Fruit fly (Drosophila melanogaster) whole organism, embryonic: ENCODE data around the gene PNKP.

Experiments
- Atf3 ChIP-seq: fragments of 200-800 bp; sonication (Bioruptor generic); optimal IDR thresholded peaks from 3 replicates; lab custom pipeline; 2016; ENCODE audit warnings: missing biosample characterization, missing genetic modification characterization
- Bdp1 ChIP-seq: fragments of 200-800 bp; sonication (Bioruptor generic); optimal IDR thresholded peaks from 3 replicates; lab custom pipeline; 2016; ENCODE audit warnings: missing biosample characterization, missing genetic modification characterization
- CG10147 ChIP-seq: fragments of 200-800 bp; sonication (Bioruptor generic); optimal IDR thresholded peaks from 2 replicates; lab custom pipeline; 2019; ENCODE audit warnings: missing biosample characterization, mild to moderate bottlenecking, missing genetic modification characterization, moderate library complexity
- CG10267 ChIP-seq: fragments of 200-800 bp; sonication (Bioruptor generic); optimal IDR thresholded peaks from 2 replicates; lab custom pipeline; 2018; ENCODE audit warnings: missing biosample characterization, mild to moderate bottlenecking, missing genetic modification characterization, moderate library complexity
- CG10565 ChIP-seq: fragments of 200-800 bp; sonication (Bioruptor generic); optimal IDR thresholded peaks from 3 replicates; lab custom pipeline; 2016; ENCODE audit warnings: missing biosample characterization, mild to moderate bottlenecking, missing genetic modification characterization
- CG11093 ChIP-seq: fragments of 200-800 bp; sonication (Bioruptor generic); IDR thresholded peaks from 3 replicates; pipeline ENCODE4 v1.3.6; 2022; ENCODE audit warnings: missing biosample characterization, missing genetic modification characterization
- CG12071 ChIP-seq: fragments of 200-800 bp; sonication (Bioruptor generic); optimal IDR thresholded peaks from 3 replicates; lab custom pipeline; 2018; ENCODE audit warnings: missing biosample characterization, mild to moderate bottlenecking, missing genetic modification characterization
- CG14050 ChIP-seq: fragments of 200-800 bp; sonication (Bioruptor generic); IDR thresholded peaks from 3 replicates; pipeline ENCODE4 v1.3.6; 2022; ENCODE audit warnings: missing biosample characterization, missing genetic modification characterization
- CG14441 ChIP-seq: fragments of 200-800 bp; sonication (Bioruptor generic); IDR thresholded peaks from 2 replicates; pipeline ENCODE4 v1.3.6; 2022; ENCODE audit warnings: missing biosample characterization, missing genetic modification characterization
- CG14860 ChIP-seq: fragments of 200-800 bp; sonication (Bioruptor generic); IDR thresholded peaks from 3 replicates; pipeline ENCODE4 v1.3.6; 2022; ENCODE audit warnings: missing biosample characterization, missing genetic modification characterization; ENCODE audit not compliant: partially characterized antibody
- CG15011 ChIP-seq: fragments of 200-800 bp; sonication (Bioruptor generic); optimal IDR thresholded peaks from 3 replicates; lab custom pipeline; 2018; ENCODE audit warnings: missing biosample characterization, mild to moderate bottlenecking, missing genetic modification characterization
- CG1529 ChIP-seq: fragments of 200-800 bp; sonication (Bioruptor generic); optimal IDR thresholded peaks from 3 replicates; lab custom pipeline; 2018; ENCODE audit warnings: missing biosample characterization, missing genetic modification characterization
- CG15601 ChIP-seq: fragments of 200-800 bp; sonication (Bioruptor generic); optimal IDR thresholded peaks from 3 replicates; lab custom pipeline; 2019; ENCODE audit warnings: missing biosample characterization, mild to moderate bottlenecking, missing genetic modification characterization, moderate library complexity
- CG1647 ChIP-seq: fragments of 200-800 bp; sonication (Bioruptor generic); optimal IDR thresholded peaks from 3 replicates; lab custom pipeline; 2016; ENCODE audit warnings: missing biosample characterization, missing genetic modification characterization
- CG18476 ChIP-seq: fragments of 200-800 bp; sonication (Bioruptor generic); optimal IDR thresholded peaks from 2 replicates; lab custom pipeline; 2016; ENCODE audit warnings: missing biosample characterization, mild to moderate bottlenecking, missing genetic modification characterization
- CG2678 ChIP-seq: fragments of 200-800 bp; sonication (Bioruptor generic); optimal IDR thresholded peaks from 3 replicates; lab custom pipeline; 2019; ENCODE audit warnings: missing biosample characterization, mild to moderate bottlenecking, missing genetic modification characterization, moderate library complexity
- CG2889 ChIP-seq: fragments of 200-800 bp; sonication (Bioruptor generic); IDR thresholded peaks from 3 replicates; pipeline ENCODE4 v1.3.6; 2022; ENCODE audit warnings: missing biosample characterization, missing genetic modification characterization
- CG31441 ChIP-seq: fragments of 200-800 bp; sonication (Bioruptor generic); IDR thresholded peaks from 2 replicates; pipeline ENCODE4 v1.3.6; 2022; ENCODE audit warnings: missing biosample characterization, missing genetic modification characterization
- CG33557 ChIP-seq: fragments of 200-800 bp; sonication (Bioruptor generic); optimal IDR thresholded peaks from 2 replicates; lab custom pipeline; 2019; ENCODE audit warnings: missing biosample characterization, mild to moderate bottlenecking, missing genetic modification characterization, moderate library complexity
- CG3407 ChIP-seq: fragments of 200-800 bp; sonication (Bioruptor generic); optimal IDR thresholded peaks from 2 replicates; lab custom pipeline; 2018; ENCODE audit warnings: missing biosample characterization, mild to moderate bottlenecking, missing genetic modification characterization
- CG34376 ChIP-seq: fragments of 200-800 bp; sonication (Bioruptor generic); optimal IDR thresholded peaks from 2 replicates; lab custom pipeline; 2018; ENCODE audit warnings: missing biosample characterization, mild to moderate bottlenecking, missing genetic modification characterization
- CG4854 ChIP-seq: fragments of 200-800 bp; sonication (Bioruptor generic); optimal IDR thresholded peaks from 2 replicates; lab custom pipeline; 2016; ENCODE audit warnings: missing biosample characterization, missing genetic modification characterization, inconsistent platforms
- CG5180 ChIP-seq: fragments of 200-800 bp; sonication (Bioruptor generic); optimal IDR thresholded peaks from 3 replicates; lab custom pipeline; 2017; ENCODE audit warnings: missing biosample characterization, missing genetic modification characterization, mild to moderate bottlenecking, moderate library complexity, missing genetic modification reagents
- CG6654 ChIP-seq: fragments of 200-800 bp; sonication (Bioruptor generic); optimal IDR thresholded peaks from 2 replicates; lab custom pipeline; 2017; ENCODE audit warnings: missing biosample characterization, mild to moderate bottlenecking, missing genetic modification characterization
- CG8388 ChIP-seq: fragments of 200-800 bp; sonication (Bioruptor generic); optimal IDR thresholded peaks from 2 replicates; lab custom pipeline; 2019; ENCODE audit warnings: missing biosample characterization, mild to moderate bottlenecking, missing genetic modification characterization, moderate library complexity
- CG8478 ChIP-seq: fragments of >200 bp; optimal IDR thresholded peaks from 2 replicates; lab custom pipeline; 2018
- CG9727 ChIP-seq: fragments of 200-800 bp; sonication (Bioruptor generic); optimal IDR thresholded peaks from 3 replicates; lab custom pipeline; 2017; ENCODE audit warnings: missing biosample characterization, mild to moderate bottlenecking, missing genetic modification characterization
- Dip3 ChIP-seq: fragments of 200-800 bp; sonication (Bioruptor generic); optimal IDR thresholded peaks from 3 replicates; lab custom pipeline; 2016; ENCODE audit warnings: missing biosample characterization, missing genetic modification characterization
- Ets97D ChIP-seq: fragments of 200-800 bp; sonication (Bioruptor generic); optimal IDR thresholded peaks from 3 replicates; lab custom pipeline; 2016; ENCODE audit warnings: missing biosample characterization, missing genetic modification characterization
- Fer2 ChIP-seq: fragments of 200-800 bp; sonication (Bioruptor generic); optimal IDR thresholded peaks from 2 replicates; lab custom pipeline; 2018; ENCODE audit warnings: missing biosample characterization, mild to moderate bottlenecking, missing genetic modification characterization, moderate library complexity
- Sry-δ ChIP-seq: fragments of 200-800 bp; sonication (Bioruptor generic); optimal IDR thresholded peaks from 2 replicates; lab custom pipeline; 2016; ENCODE audit warnings: missing biosample characterization, missing genetic modification characterization
- amos ChIP-seq: fragments of 200-800 bp; sonication (Bioruptor generic); IDR thresholded peaks from 2 replicates; pipeline ENCODE4 v1.3.6; 2022; ENCODE audit warnings: missing biosample characterization, missing genetic modification characterization; ENCODE audit not compliant: partially characterized antibody
- cas ChIP-seq: fragments of 200-800 bp; sonication (Bioruptor generic); IDR thresholded peaks from 2 replicates; pipeline ENCODE4 v1.3.6; 2022; ENCODE audit warnings: missing biosample characterization, missing genetic modification characterization
- cg ChIP-seq: fragments of 200-800 bp; sonication (Bioruptor generic); optimal IDR thresholded peaks from 3 replicates; lab custom pipeline; 2019; ENCODE audit warnings: missing biosample characterization, mild to moderate bottlenecking, missing genetic modification characterization, moderate library complexity
- crol ChIP-seq: fragments of 200-800 bp; sonication (Bioruptor generic); IDR thresholded peaks from 2 replicates; pipeline ENCODE4 v1.3.6; 2022; ENCODE audit warnings: missing biosample characterization, missing genetic modification characterization
- cwo ChIP-seq: fragments of 200-800 bp; sonication (Bioruptor generic); optimal IDR thresholded peaks from 3 replicates; lab custom pipeline; 2017; ENCODE audit warnings: missing biosample characterization, missing genetic modification characterization, mild to moderate bottlenecking, moderate library complexity, missing genetic modification reagents
- dimm ChIP-seq: fragments of 200-800 bp; sonication (Bioruptor generic); IDR thresholded peaks from 2 replicates; pipeline ENCODE4 v1.3.6; 2022; ENCODE audit warnings: missing biosample characterization, missing genetic modification characterization
- emc ChIP-seq: fragments of 200-800 bp; sonication (Bioruptor generic); optimal IDR thresholded peaks from 2 replicates; lab custom pipeline; 2016; ENCODE audit warnings: missing biosample characterization, missing genetic modification characterization
- ems ChIP-seq: fragments of 200-800 bp; sonication (Bioruptor generic); optimal IDR thresholded peaks from 3 replicates; lab custom pipeline; 2016; ENCODE audit warnings: missing biosample characterization, missing genetic modification characterization
- grn ChIP-seq: fragments of 200-800 bp; sonication (Bioruptor generic); optimal IDR thresholded peaks from 3 replicates; lab custom pipeline; 2017; ENCODE audit warnings: missing biosample characterization, missing genetic modification characterization
- gsb-n ChIP-seq: fragments of 200-800 bp; sonication (Bioruptor generic); optimal IDR thresholded peaks from 3 replicates; lab custom pipeline; 2018; ENCODE audit warnings: missing biosample characterization, mild to moderate bottlenecking, missing genetic modification characterization
- ken ChIP-seq: fragments of 200-800 bp; sonication (Bioruptor generic); IDR thresholded peaks from 3 replicates; pipeline ENCODE4 v1.3.6; 2022; ENCODE audit warnings: missing biosample characterization, missing genetic modification characterization
- lola ChIP-seq, 3 experiments: fragments of >200 bp in 2 of 3; fragments of 200-800 bp in 1 of 3; sonication (Bioruptor generic) in 1 of 3; optimal IDR thresholded peaks; 2 replicates each; lab custom pipeline; 2017 to 2019; ENCODE audit warnings: missing biosample characterization in 3 of 3, missing genetic modification characterization in 3 of 3, mild to moderate bottlenecking in 1 of 3, moderate library complexity in 1 of 3
- nom ChIP-seq: fragments of 200-800 bp; sonication (Bioruptor generic); optimal IDR thresholded peaks from 2 replicates; lab custom pipeline; 2017; ENCODE audit warnings: missing biosample characterization, missing genetic modification characterization, mild to moderate bottlenecking, moderate library complexity, missing genetic modification reagents
- org-1 ChIP-seq: fragments of 200-800 bp; sonication (Bioruptor generic); optimal IDR thresholded peaks from 2 replicates; lab custom pipeline; 2017; ENCODE audit warnings: missing biosample characterization, missing genetic modification characterization
- pita ChIP-seq: fragments of 200-800 bp; sonication (Bioruptor generic); optimal IDR thresholded peaks from 2 replicates; lab custom pipeline; 2017; ENCODE audit warnings: missing biosample characterization, mild to moderate bottlenecking, missing genetic modification characterization
- rib ChIP-seq: fragments of 200-800 bp; sonication (Bioruptor generic); IDR thresholded peaks from 2 replicates; pipeline ENCODE4 v1.3.6; 2022; ENCODE audit warnings: missing biosample characterization, missing genetic modification characterization
- sisA ChIP-seq: fragments of 200-800 bp; sonication (Bioruptor generic); IDR thresholded peaks from 2 replicates; pipeline ENCODE4 v1.3.6; 2022; ENCODE audit warnings: missing biosample characterization, missing genetic modification characterization
- sna ChIP-seq: fragments of 200-800 bp; sonication (Bioruptor generic); IDR thresholded peaks from 2 replicates; pipeline ENCODE4 v1.3.6; 2022; ENCODE audit warnings: missing biosample characterization, missing genetic modification characterization; ENCODE audit not compliant: partially characterized antibody
- tio ChIP-seq: fragments of 200-800 bp; sonication (Bioruptor generic); optimal IDR thresholded peaks from 2 replicates; lab custom pipeline; 2017; ENCODE audit warnings: missing biosample characterization, missing genetic modification characterization, inconsistent platforms

The PNKP gene

DNA sequence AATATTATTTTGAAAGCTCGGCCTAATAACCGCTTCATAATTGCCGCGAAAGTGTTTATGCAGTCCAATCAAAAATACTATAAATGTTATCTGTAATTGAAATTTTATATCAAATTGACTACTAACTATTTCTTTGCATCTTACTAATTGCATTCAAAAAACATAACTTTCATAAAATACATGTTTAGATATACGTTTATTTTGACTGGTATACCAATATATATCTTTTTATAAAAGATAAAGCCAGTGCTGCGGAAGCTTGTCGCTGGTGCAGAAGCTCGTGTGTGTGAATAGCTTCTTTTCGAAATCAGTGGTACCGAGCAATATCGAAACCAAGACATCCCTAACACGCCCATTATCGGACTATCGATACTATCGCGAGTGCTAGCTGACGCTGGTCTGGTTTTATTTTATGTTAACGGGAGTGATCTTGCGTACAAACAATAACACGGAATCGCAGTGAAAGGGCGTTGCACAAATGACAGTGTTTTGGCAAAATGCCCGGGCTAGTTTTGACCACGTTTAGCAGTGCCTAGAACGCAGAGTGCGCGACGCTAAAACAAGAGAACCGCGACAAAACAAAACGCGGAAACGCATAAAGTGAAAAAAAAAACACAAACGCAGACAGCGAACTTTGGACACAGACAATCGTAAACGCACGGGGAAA lies 6.3 kb upstream of the PNKP start, which contains the start of gene Atg13 (continued):
- TF ChIP-seq CG11093 (no peak), CG8478 (no peak), sisA (GFP tag; lab: Robert Waterston, UW) (no peak), ken (no peak), CG14860 (GFP tag; lab: Robert Waterston, UW) (peak; percentile 68), Dip3 (GFP tag; lab: Kevin White, UChicago) (no peak), CG8388 (no peak), ems (GFP tag; lab: Kevin White, UChicago) (no peak), CG14050 (GFP tag; lab: Robert Waterston, UW) (no peak), Ets97D (GFP tag; lab: Kevin White, UChicago) (peak; percentile 44), CG33557 (no peak), CG3407 (GFP tag; lab: Kevin White, UChicago) (no peak), cwo (no peak), CG9727 (peak; percentile 31), Bdp1 (GFP tag; lab: Kevin White, UChicago) (no peak), tio (GFP tag; lab: Kevin White, UChicago) (no peak), CG10147 (GFP tag; lab: Kevin White, UChicago) (peak; percentile 3), cg (no peak), amos (peak; percentile 90; the same call in 1 of the 2 replicates), Fer2 (no peak), pita (no peak), CG18476 (GFP tag; lab: Kevin White, UChicago) (no peak), CG2889 (GFP tag; lab: Robert Waterston, UW) (no peak), CG34376 (GFP tag; lab: Kevin White, UChicago) (no peak), CG2678 (tag; lab: Kevin White, UChicago) (no peak), CG14441 (GFP tag; lab: Robert Waterston, UW) (no peak), sna (GFP tag; lab: Robert Waterston, UW) (peak; percentile 44), Atf3 (GFP tag; lab: Kevin White, UChicago) (peak; percentile 35), CG12071 (GFP tag; lab: Kevin White, UChicago) (no peak), CG1529 (GFP tag; lab: Kevin White, UChicago) (no peak), CG6654 (GFP tag; lab: Kevin White, UChicago) (no peak), CG15011 (no peak), lola (GFP tag; optimal IDR thresholded peaks at IDR 0.05; lab: Kevin White, UChicago) (peak in 1 of 3 experiments; percentile 34), emc (GFP tag; lab: Kevin White, UChicago) (no peak), dimm (GFP tag; lab: Robert Waterston, UW) (no peak), org-1 (GFP tag; lab: Kevin White, UChicago) (no peak), nom (GFP tag; lab: Kevin White, UChicago) (peak; percentile 98), gsb-n (tag; lab: Kevin White, UChicago) (no peak), crol (GFP tag; lab: Robert Waterston, UW) (no peak), Sry-δ (GFP tag; lab: Kevin White, UChicago) (peak; percentile 83), cas (GFP tag; lab: Robert Waterston, UW) (no peak), grn (GFP tag; lab: Kevin White, UChicago) (no peak), CG1647 (GFP tag; lab: Kevin White, UChicago) (no peak), CG10565 (no peak), CG10267 (tag; lab: Kevin White, UChicago) (peak; percentile 36), CG15601 (tag; lab: Kevin White, UChicago) (no peak), CG31441 (GFP tag; lab: Robert Waterston, UW) (no peak), CG5180 (GFP tag; lab: Kevin White, UChicago) (no peak), CG4854 (no peak), rib (GFP tag; lab: Robert Waterston, UW) (no peak)
